Fruit fly (Drosophila melanogaster) S2 (cell line): Measurements from ENCODE around the gene CG46434.

Source experiments
- CG8478 ChIP-seq: fragments of >200 bp; optimal IDR thresholded peaks from 2 replicates; lab custom pipeline; 2018
- CTCF ChIP-seq, 2 experiments: fragments of >200 bp; optimal IDR thresholded peaks; 2 replicates each; lab custom pipeline; 2018

DNA sequence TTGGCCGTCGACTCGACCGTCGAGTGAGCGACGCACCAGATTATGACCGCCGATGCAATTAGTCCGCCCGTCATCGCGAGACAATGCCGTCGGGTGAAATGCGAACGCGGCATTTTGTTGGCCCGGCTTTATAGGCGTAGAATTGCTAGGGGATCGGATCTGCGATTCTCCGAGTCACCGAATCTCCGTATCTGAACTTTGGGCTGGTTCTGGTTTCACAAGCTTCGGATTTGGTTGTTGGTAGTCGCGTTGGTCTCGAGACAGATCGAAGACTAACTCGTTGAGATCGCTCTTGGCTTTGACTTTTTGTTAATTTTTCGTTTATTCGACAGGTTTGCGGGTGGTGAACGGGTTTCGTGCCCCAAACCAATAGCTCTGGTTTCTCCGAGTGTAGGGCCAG, 47.4 kb downstream of the CG46434 start:
- no peak for TF ChIP-seq CTCF (optimal IDR thresholded peaks at IDR 0.05; lab: Kevin White, UChicago)
- no peak for TF ChIP-seq CG8478 (lab: Kevin White, UChicago)
